Fruit fly (Drosophila melanogaster) whole organism, wandering third instar larva: ENCODE data around the gene alpha-Man-Ic.

ENCODE experiments used
- HLH106 ChIP-seq: fragments of 200-800 bp; optimal IDR thresholded peaks from 3 replicates; lab custom pipeline; 2019; ENCODE audit warnings: missing biosample characterization, mild to moderate bottlenecking, missing genetic modification characterization, moderate library complexity
- Vsx2 ChIP-seq: fragments of 200-300, 225-300 bp; sonication (Bioruptor generic); optimal IDR thresholded peaks from 2 replicates; lab custom pipeline; 2018; ENCODE audit warnings: missing biosample characterization, missing genetic modification characterization; ENCODE audit not compliant: partially characterized antibody
- ey ChIP-seq: fragments of 200-800 bp; sonication (Bioruptor generic); optimal IDR thresholded peaks from 2 replicates; lab custom pipeline; 2016; ENCODE audit warnings: missing biosample characterization, missing genetic modification characterization
- h ChIP-seq: fragments of 200-800 bp; sonication (Bioruptor generic); optimal IDR thresholded peaks from 3 replicates; lab custom pipeline; 2016; ENCODE audit warnings: missing biosample characterization, mild to moderate bottlenecking, missing genetic modification characterization

dm6 chr3R:29926089-29926488 is 4.1 kb downstream of the alpha-Man-Ic start, which contains the start of gene Jon99Ci:
- TF ChIP-seq HLH106 (tag; lab: Kevin White, UChicago) (no peak), h (no peak), ey (GFP tag; lab: Kevin White, UChicago) (no peak), Vsx2 (no peak)
